Fruit fly (Drosophila melanogaster): Measurements from ENCODE around the gene CG8664.

CG8664 gene

dm6 chrX:17294169-17294833 lies 11.8 kb upstream of the CG8664 start (continued):
- peak; percentile 12 for TF ChIP-seq Hey (tag; optimal IDR thresholded peaks at IDR 0.05)
- TF ChIP-seq chn (GFP tag; optimal IDR thresholded peaks at IDR 0.05) = no peak
- peak; percentile 48 for TF ChIP-seq CG4328 (GFP tag; optimal IDR thresholded peaks at IDR 0.05)
- TF ChIP-seq oc (tag; optimal IDR thresholded peaks at IDR 0.05) = peak; percentile 61
- peak; percentile 53 for TF ChIP-seq Ets65A (GFP tag)
- peak; percentile 3 for TF ChIP-seq CG2678 (tag; optimal IDR thresholded peaks at IDR 0.05)
- no peak for TF ChIP-seq CG18262 (tag; optimal IDR thresholded peaks at IDR 0.05)
- TF ChIP-seq lab (GFP tag; optimal IDR thresholded peaks at IDR 0.05) = peak; percentile 70
- TF ChIP-seq Asciz (GFP tag; optimal IDR thresholded peaks at IDR 0.05) = peak; percentile 1
- TF ChIP-seq org-1 (GFP tag; optimal IDR thresholded peaks at IDR 0.05) = peak; percentile 28
- TF ChIP-seq CG6683 (GFP tag; optimal IDR thresholded peaks at IDR 0.05) = peak; percentile 15
- peak; percentile 57; the same call in 1 of the 3 replicates for TF ChIP-seq ci (GFP tag; IDR thresholded peaks at IDR 0.05)
- TF ChIP-seq twi (tag; optimal IDR thresholded peaks at IDR 0.05) = no peak
- TF ChIP-seq YL-1 (GFP tag; optimal IDR thresholded peaks at IDR 0.05) = no peak
- TF ChIP-seq repo (GFP tag; optimal IDR thresholded peaks at IDR 0.05) = no peak
- no peak for TF ChIP-seq dmrt99B (tag; optimal IDR thresholded peaks at IDR 0.05)
- TF ChIP-seq CG4360 (GFP tag; IDR thresholded peaks at IDR 0.05) = peak; percentile 22
- TF ChIP-seq CHES-1-like (GFP tag; optimal IDR thresholded peaks at IDR 0.05) = peak; percentile 32
- no peak for TF ChIP-seq ase (GFP tag; IDR thresholded peaks at IDR 0.05)
- TF ChIP-seq Atf6 (GFP tag; IDR thresholded peaks at IDR 0.05) = peak; percentile 40; the same call in 1 of the 2 replicates
- TF ChIP-seq stc (GFP tag; IDR thresholded peaks at IDR 0.05) = no peak
- peak; percentile 28 for TF ChIP-seq CG17912 (GFP tag; optimal IDR thresholded peaks at IDR 0.05)
- no peak for TF ChIP-seq sisA (GFP tag; IDR thresholded peaks at IDR 0.05)
- TF ChIP-seq abd-A (tag; optimal IDR thresholded peaks at IDR 0.05) = peak; percentile 5
- 0 out of 2 replicates have a peak, but pooled peaks have one; percentile 15 for TF ChIP-seq CG32767 (GFP tag; IDR thresholded peaks at IDR 0.05)
- peak; percentile 52; the same call in 2 of the 3 replicates for TF ChIP-seq so (GFP tag; IDR thresholded peaks at IDR 0.05)
- TF ChIP-seq bowl (GFP tag; IDR thresholded peaks at IDR 0.05) = no peak
- peak; percentile 58 for TF ChIP-seq CG10543 (GFP tag; optimal IDR thresholded peaks at IDR 0.05)
- peak; percentile 50 for TF ChIP-seq cwo (GFP tag; optimal IDR thresholded peaks at IDR 0.05)
- TF ChIP-seq CG15269 (tag; optimal IDR thresholded peaks at IDR 0.05) = peak; percentile 8
- TF ChIP-seq CG7987 (GFP tag; optimal IDR thresholded peaks at IDR 0.05) = peak; percentile 56
- TF ChIP-seq tap (tag; optimal IDR thresholded peaks at IDR 0.05) = peak; percentile 6
- peak; percentile 70 for TF ChIP-seq sens (GFP tag)
- TF ChIP-seq fd64A (GFP tag; optimal IDR thresholded peaks at IDR 0.05) = peak; percentile 37
- peak in 1 of 2 experiments; percentile 95 for TF ChIP-seq Hr78 (GFP tag; optimal IDR thresholded peaks at IDR 0.05)
- TF ChIP-seq sr (GFP tag; IDR thresholded peaks at IDR 0.05) = no peak
- no peak for TF ChIP-seq Gsc (GFP tag; IDR thresholded peaks at IDR 0.05)
- peak; percentile 89 for TF ChIP-seq kni (GFP tag; optimal IDR thresholded peaks at IDR 0.05)
- TF ChIP-seq crol (GFP tag; IDR thresholded peaks at IDR 0.05) = peak; percentile 75
- TF ChIP-seq CG15514 (GFP tag; optimal IDR thresholded peaks at IDR 0.05) = peak; percentile 41
- 0 out of 2 replicates have a peak, but pooled peaks have one; percentile 42 for TF ChIP-seq vvl (GFP tag; IDR thresholded peaks at IDR 0.05)
- TF ChIP-seq CG10431 (GFP tag; optimal IDR thresholded peaks at IDR 0.05) = no peak
- TF ChIP-seq Poxn (GFP tag; IDR thresholded peaks at IDR 0.05) = no peak
- TF ChIP-seq scrt (GFP tag; optimal IDR thresholded peaks at IDR 0.05) = no peak
